Worm (Caenorhabditis elegans) whole organism, L3 larva: ENCODE measurements around the gene C01G12.16.

Experiments
- R02D3.7 ChIP-seq: fragments of 150-350 bp; optimal IDR thresholded peaks from 2 replicates; lab custom pipeline; 2014; ENCODE audit warnings: missing biosample characterization, missing genetic modification characterization
- aly-2 ChIP-seq: fragments of 150-350 bp; optimal IDR thresholded peaks from 2 replicates; lab custom pipeline; 2014; ENCODE audit warnings: missing biosample characterization, missing genetic modification characterization
- ceh-16 ChIP-seq: sonication (generic microtip); optimal IDR thresholded peaks from 2 replicates; lab custom pipeline; 2017; ENCODE audit warnings: missing biosample characterization, missing genetic modification characterization
- ceh-82 ChIP-seq: fragments of 150-350 bp; optimal IDR thresholded peaks from 2 replicates; lab custom pipeline; 2014; ENCODE audit warnings: missing biosample characterization, missing genetic modification characterization
- daf-12 ChIP-seq: fragments of 150-350 bp; optimal IDR thresholded peaks from 2 replicates; lab custom pipeline; 2014; ENCODE audit warnings: missing biosample characterization, missing genetic modification reagents, missing genetic modification characterization
- elt-3 ChIP-seq, 3 experiments: fragments of 150-350 bp in 1 of 3; sonication (generic microtip) in 2 of 3; optimal IDR thresholded peaks; 2 replicates in 2 of 3; 4 replicates in 1 of 3; lab custom pipeline; 2014 to 2017; ENCODE audit warnings: missing biosample characterization in 3 of 3, missing genetic modification characterization in 3 of 3
- eor-1 ChIP-seq, 2 experiments: fragments of 150-350 bp; optimal IDR thresholded peaks; 2 replicates each; lab custom pipeline; 2014 to 2018; ENCODE audit warnings: missing biosample characterization in 2 of 2, missing genetic modification characterization in 2 of 2
- fkh-10 ChIP-seq: sonication (generic microtip); optimal IDR thresholded peaks from 2 replicates; lab custom pipeline; 2017; ENCODE audit warnings: missing biosample characterization, missing genetic modification reagents, missing genetic modification characterization
- hmg-11 ChIP-seq: sonication (generic microtip); optimal IDR thresholded peaks from 2 replicates; lab custom pipeline; 2016; ENCODE audit warnings: missing genetic modification characterization, missing compliant biosample characterization
- lin-15B ChIP-seq: fragments of 150-350 bp; optimal IDR thresholded peaks from 2 replicates; lab custom pipeline; 2014; ENCODE audit warnings: missing biosample characterization, missing genetic modification characterization
- lin-39 ChIP-seq: fragments of 150-350 bp; optimal IDR thresholded peaks from 2 replicates; lab custom pipeline; 2018; ENCODE audit warnings: missing biosample characterization, missing genetic modification reagents, missing genetic modification characterization
- lsy-12 ChIP-seq: sonication (generic microtip); optimal IDR thresholded peaks from 2 replicates; lab custom pipeline; 2016; ENCODE audit warnings: mild to moderate bottlenecking, missing genetic modification characterization, missing compliant biosample characterization
- mdl-1 ChIP-seq: fragments of 150-350 bp; optimal IDR thresholded peaks from 2 replicates; lab custom pipeline; 2014; ENCODE audit warnings: missing biosample characterization, missing genetic modification characterization
- mml-1 ChIP-seq: fragments of 150-350 bp; sonication (generic microtip); optimal IDR thresholded peaks from 3 replicates; lab custom pipeline; 2014; ENCODE audit warnings: missing biosample characterization, missing genetic modification characterization
- nfya-1 ChIP-seq: sonication (generic microtip); optimal IDR thresholded peaks from 2 replicates; lab custom pipeline; 2017; ENCODE audit warnings: missing genetic modification characterization, mild to moderate bottlenecking, missing compliant biosample characterization, antibody characterized with exemption, moderate library complexity; ENCODE audit not compliant: insufficient read depth
- nhr-12 ChIP-seq: fragments of 150-350 bp; optimal IDR thresholded peaks from 2 replicates; lab custom pipeline; 2014; ENCODE audit warnings: missing biosample characterization, missing genetic modification characterization
- nhr-23 ChIP-seq: fragments of 150-350 bp; optimal IDR thresholded peaks from 2 replicates; lab custom pipeline; 2014; ENCODE audit warnings: missing biosample characterization, missing genetic modification reagents, missing genetic modification characterization
- nhr-237 ChIP-seq: fragments of 150-350 bp; optimal IDR thresholded peaks from 2 replicates; lab custom pipeline; 2014; ENCODE audit warnings: missing biosample characterization, missing genetic modification characterization
- nhr-25 ChIP-seq: sonication (generic microtip); optimal IDR thresholded peaks from 2 replicates; lab custom pipeline; 2017; ENCODE audit warnings: missing biosample characterization, missing genetic modification characterization
- nhr-28 ChIP-seq: fragments of 150-350 bp; optimal IDR thresholded peaks from 2 replicates; lab custom pipeline; 2014; ENCODE audit warnings: missing biosample characterization, missing genetic modification characterization
- nhr-43 ChIP-seq: sonication (generic microtip); optimal IDR thresholded peaks from 2 replicates; lab custom pipeline; 2016; ENCODE audit warnings: mild to moderate bottlenecking, missing genetic modification characterization, missing compliant biosample characterization; ENCODE audit not compliant: poor library complexity, severe bottlenecking
- nhr-76 ChIP-seq: fragments of 150-350 bp; sonication (generic microtip); optimal IDR thresholded peaks from 5 replicates; lab custom pipeline; 2014; ENCODE audit warnings: missing biosample characterization, missing genetic modification characterization
- pha-4 ChIP-seq: fragments of 150-350 bp; optimal IDR thresholded peaks from 2 replicates; lab custom pipeline; 2014; ENCODE audit warnings: missing biosample characterization, missing genetic modification reagents, missing genetic modification characterization
- pqm-1 ChIP-seq: fragments of 150-350 bp; optimal IDR thresholded peaks from 2 replicates; lab custom pipeline; 2017; ENCODE audit warnings: missing biosample characterization, missing genetic modification characterization, inconsistent platforms
- sea-2 ChIP-seq: fragments of 150-350 bp; sonication (generic microtip); optimal IDR thresholded peaks from 4 replicates; lab custom pipeline; 2014; ENCODE audit warnings: missing biosample characterization, missing genetic modification reagents, missing genetic modification characterization
- skn-1 ChIP-seq: fragments of 150-350 bp; optimal IDR thresholded peaks from 2 replicates; lab custom pipeline; 2014; ENCODE audit warnings: missing biosample characterization, missing genetic modification characterization
- snpc-4 ChIP-seq: fragments of 150-350 bp; optimal IDR thresholded peaks from 2 replicates; lab custom pipeline; 2014; ENCODE audit warnings: missing biosample characterization, missing genetic modification characterization
- tbx-2 ChIP-seq: sonication (generic microtip); optimal IDR thresholded peaks from 2 replicates; lab custom pipeline; 2016; ENCODE audit warnings: mild to moderate bottlenecking, missing genetic modification characterization, missing compliant biosample characterization
- unc-62 ChIP-seq: fragments of 150-350 bp; sonication (generic microtip); optimal IDR thresholded peaks from 4 replicates; lab custom pipeline; 2014; ENCODE audit warnings: missing biosample characterization, missing genetic modification reagents, missing genetic modification characterization
- zag-1 ChIP-seq: fragments of 150-350 bp; optimal IDR thresholded peaks from 2 replicates; lab custom pipeline; 2014; ENCODE audit warnings: missing biosample characterization, missing genetic modification characterization
- ztf-4 ChIP-seq: fragments of 150-350 bp; optimal IDR thresholded peaks from 2 replicates; lab custom pipeline; 2014; ENCODE audit warnings: missing biosample characterization, missing genetic modification characterization

C01G12.16 gene

ce11 chrIII:4160937-4161336 lies at the start of gene C01G12.16:
Gene C01G12.16 (plus strand): TSS chrIII:4161237.
- no peak for TF ChIP-seq ceh-16
- no peak for TF ChIP-seq nhr-237 (tag; lab: Kevin White, UChicago)
- no peak for TF ChIP-seq nhr-43
- TF ChIP-seq nhr-28 (tag; lab: Kevin White, UChicago), result no peak
- no peak for TF ChIP-seq mdl-1
- no peak for TF ChIP-seq unc-62 (GFP tag; lab: Kevin White, UChicago)
- no peak for TF ChIP-seq elt-3 (tag; optimal IDR thresholded peaks at IDR 0.05; lab: Kevin White, UChicago)
- TF ChIP-seq sea-2 (GFP tag; lab: Kevin White, UChicago), result no peak
- no peak for TF ChIP-seq daf-12
- TF ChIP-seq mml-1, result no peak
- TF ChIP-seq ztf-4, result no peak
- TF ChIP-seq lin-39 (tag; lab: Kevin White, UChicago), result no peak
- TF ChIP-seq nfya-1 (tag; lab: Kevin White, UChicago), result no peak
- TF ChIP-seq aly-2, result no peak
- no peak for TF ChIP-seq snpc-4 (tag; lab: Kevin White, UChicago)
- no peak for TF ChIP-seq pha-4 (tag; lab: Kevin White, UChicago)
- no peak for TF ChIP-seq fkh-10 (GFP tag; lab: Kevin White, UChicago)

DNA sequence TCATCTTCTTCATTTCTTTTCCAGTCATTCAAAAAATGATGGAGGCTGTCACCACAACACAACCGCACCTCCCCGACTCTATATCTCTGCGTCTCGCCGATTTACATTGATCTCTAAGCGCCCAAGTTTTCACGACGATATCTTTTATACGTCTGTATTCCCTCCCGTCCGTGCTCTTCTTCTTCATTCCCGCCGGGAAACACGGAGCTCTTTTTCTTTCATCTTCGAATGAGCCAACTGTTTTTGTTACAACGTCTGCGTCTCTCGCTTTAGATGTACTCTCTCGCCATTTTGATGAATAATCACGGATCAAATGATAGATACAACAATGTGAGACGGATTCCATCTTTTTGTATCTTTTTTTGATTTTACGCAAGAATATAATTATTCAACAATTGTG lies 47.4 kb upstream of the C01G12.16 start:
- TF ChIP-seq tbx-2 (tag; lab: Kevin White, UChicago) (no peak), mdl-1 (no peak), zag-1 (tag; lab: Kevin White, UChicago) (no peak), sea-2 (GFP tag; lab: Kevin White, UChicago) (no peak), nhr-23 (no peak), nfya-1 (tag; lab: Kevin White, UChicago) (peak; percentile 9)
- TF ChIP-seq, all 47 proteins: peak for 1

- no peak for TF ChIP-seq mdl-1
- TF ChIP-seq ceh-82 (tag; lab: Kevin White, UChicago), result no peak
- TF ChIP-seq lsy-12 (tag; lab: Kevin White, UChicago), result no peak
- TF ChIP-seq lin-39 (tag; lab: Kevin White, UChicago), result no peak
- TF ChIP-seq nhr-25 (tag; lab: Kevin White, UChicago), result no peak
- TF ChIP-seq, all 47 proteins: peak for 0
These were observed 46.0 kb upstream of the C01G12.16 start, which contains the start of gene unc-103 for ce11 chrIII:4115085-4115484. Gene unc-103 (plus strand): TSS chrIII:4115385.

- TF ChIP-seq lin-39 (tag; lab: Kevin White, UChicago) (no peak), lin-15B (tag; lab: Kevin White, UChicago) (no peak), hmg-11 (no peak), nhr-76 (no peak), sea-2 (GFP tag; lab: Kevin White, UChicago) (no peak), pqm-1 (tag; lab: Kevin White, UChicago) (no peak), skn-1 (tag; lab: Kevin White, UChicago) (no peak), eor-1 (tag; optimal IDR thresholded peaks at IDR 0.05; lab: Kevin White, UChicago) (no peak)
These were observed 41.3 kb upstream of the C01G12.16 start for ce11 chrIII:4119736-4120135.

ce11 chrIII:4120386-4120785 lies 40.7 kb upstream of the C01G12.16 start:
- TF ChIP-seq nhr-76 (no peak), zag-1 (tag; lab: Kevin White, UChicago) (no peak), eor-1 (tag; optimal IDR thresholded peaks at IDR 0.05; lab: Kevin White, UChicago) (no peak), nfya-1 (tag; lab: Kevin White, UChicago) (peak; percentile 74)

DNA sequence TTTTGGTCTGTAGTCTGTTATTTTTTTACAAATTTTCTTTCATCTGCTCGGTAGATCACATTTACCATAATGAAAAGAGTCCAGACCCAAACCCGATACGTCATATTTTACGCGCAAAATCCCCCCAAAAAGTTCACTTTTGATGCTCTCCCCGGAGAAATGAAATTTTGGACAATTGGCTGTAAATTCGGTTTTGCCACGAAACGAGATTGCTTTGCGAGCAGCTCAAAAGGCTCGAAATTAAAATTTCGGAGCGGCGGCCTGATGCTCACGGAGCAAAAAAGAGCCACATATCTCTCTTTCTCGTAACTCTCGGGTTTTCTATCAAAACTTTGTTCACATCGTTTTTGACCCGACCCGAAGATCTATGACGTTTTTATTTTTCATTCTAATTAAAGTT lies 37.8 kb upstream of the C01G12.16 start:
- TF ChIP-seq nfya-1 (tag; lab: Kevin White, UChicago) (no peak), nhr-12 (tag; lab: Kevin White, UChicago) (no peak), R02D3.7 (tag; lab: Kevin White, UChicago) (no peak), lin-39 (tag; lab: Kevin White, UChicago) (no peak), elt-3 (tag; optimal IDR thresholded peaks at IDR 0.05; lab: Kevin White, UChicago) (no peak), ceh-82 (tag; lab: Kevin White, UChicago) (no peak), fkh-10 (GFP tag; lab: Kevin White, UChicago) (peak; percentile 3)
